Fruit fly (Drosophila melanogaster) whole organism, embryonic: ENCODE measurements around the gene Alp5.

Source experiments
- Atf3 ChIP-seq: fragments of 200-800 bp; sonication (Bioruptor generic); optimal IDR thresholded peaks from 3 replicates; lab custom pipeline; 2016; ENCODE audit warnings: missing biosample characterization, missing genetic modification characterization
- BtbVII ChIP-seq: fragments of 200-800 bp; sonication (Bioruptor generic); optimal IDR thresholded peaks from 3 replicates; lab custom pipeline; 2017; ENCODE audit warnings: missing biosample characterization, mild to moderate bottlenecking, missing genetic modification characterization
- CG10979 ChIP-seq: fragments of 200-800 bp; sonication (Bioruptor generic); optimal IDR thresholded peaks from 2 replicates; lab custom pipeline; 2018; ENCODE audit warnings: missing biosample characterization, mild to moderate bottlenecking, missing genetic modification characterization, moderate library complexity
- CG12236 ChIP-seq: fragments of 200-800 bp; sonication (Bioruptor generic); optimal IDR thresholded peaks from 2 replicates; lab custom pipeline; 2016; ENCODE audit warnings: missing biosample characterization, missing genetic modification characterization
- CG12942 ChIP-seq: fragments of 200-800 bp; sonication (Bioruptor generic); optimal IDR thresholded peaks from 3 replicates; lab custom pipeline; 2016; ENCODE audit warnings: missing biosample characterization, missing genetic modification characterization
- CG14667 ChIP-seq: fragments of 200-800 bp; sonication (Bioruptor generic); IDR thresholded peaks from 2 replicates; pipeline ENCODE4 v1.3.6; 2022; ENCODE audit warnings: missing biosample characterization, missing genetic modification characterization
- CG15011 ChIP-seq: fragments of 200-800 bp; sonication (Bioruptor generic); optimal IDR thresholded peaks from 3 replicates; lab custom pipeline; 2018; ENCODE audit warnings: missing biosample characterization, mild to moderate bottlenecking, missing genetic modification characterization
- CG17359 ChIP-seq: fragments of 200-800 bp; sonication (Bioruptor generic); optimal IDR thresholded peaks from 3 replicates; lab custom pipeline; 2018; ENCODE audit warnings: missing biosample characterization, mild to moderate bottlenecking, missing genetic modification characterization, moderate library complexity
- CG17385 ChIP-seq: fragments of 200-800 bp; sonication (Bioruptor generic); optimal IDR thresholded peaks from 3 replicates; lab custom pipeline; 2018; ENCODE audit warnings: missing biosample characterization, mild to moderate bottlenecking, missing genetic modification characterization
- CG18011 ChIP-seq: fragments of 200-800 bp; sonication (Bioruptor generic); optimal IDR thresholded peaks from 2 replicates; lab custom pipeline; 2017; ENCODE audit warnings: missing biosample characterization, missing genetic modification characterization, mild to moderate bottlenecking, moderate library complexity, missing genotype
- CG18764 ChIP-seq: fragments of 200-800 bp; sonication (Bioruptor generic); optimal IDR thresholded peaks from 3 replicates; lab custom pipeline; 2016; ENCODE audit warnings: missing biosample characterization, missing genetic modification characterization
- CG31224 ChIP-seq: fragments of 200-800 bp; sonication (Bioruptor generic); IDR thresholded peaks from 2 replicates; pipeline ENCODE4 v1.3.6; 2022; ENCODE audit warnings: missing biosample characterization, missing genetic modification characterization
- CG3847 ChIP-seq: fragments of 200-800 bp; sonication (Bioruptor generic); IDR thresholded peaks from 2 replicates; pipeline ENCODE4 v1.3.6; 2022; ENCODE audit warnings: missing biosample characterization, missing genetic modification characterization
- CG4404 ChIP-seq: fragments of 200-800 bp; sonication (Bioruptor generic); IDR thresholded peaks from 2 replicates; pipeline ENCODE4 v1.3.6; 2022; ENCODE audit warnings: missing biosample characterization, missing genetic modification characterization
- CG4424 ChIP-seq: fragments of 200-800 bp; sonication (Bioruptor generic); optimal IDR thresholded peaks from 3 replicates; lab custom pipeline; 2016; ENCODE audit warnings: missing biosample characterization, missing genetic modification characterization
- CG4707 ChIP-seq: fragments of 200-800 bp; sonication (Bioruptor generic); optimal IDR thresholded peaks from 2 replicates; lab custom pipeline; 2018; ENCODE audit warnings: missing biosample characterization, mild to moderate bottlenecking, missing genetic modification characterization, moderate library complexity
- CG5953 ChIP-seq: fragments of 200-800 bp; sonication (Bioruptor generic); IDR thresholded peaks from 2 replicates; pipeline ENCODE4 v1.3.6; 2022; ENCODE audit warnings: missing biosample characterization, missing genetic modification characterization
- CG9797 ChIP-seq: fragments of 200-800 bp; sonication (Bioruptor generic); optimal IDR thresholded peaks from 3 replicates; lab custom pipeline; 2018; ENCODE audit warnings: missing biosample characterization, mild to moderate bottlenecking, missing genetic modification characterization
- CG9817 ChIP-seq: fragments of 200-800 bp; sonication (Bioruptor generic); optimal IDR thresholded peaks from 2 replicates; lab custom pipeline; 2018; ENCODE audit warnings: missing biosample characterization, mild to moderate bottlenecking, missing genetic modification characterization, moderate library complexity
- CTCF ChIP-seq: fragments of 200-800 bp; sonication (Bioruptor generic); optimal IDR thresholded peaks from 2 replicates; lab custom pipeline; 2017; ENCODE audit warnings: missing biosample characterization, mild to moderate bottlenecking, missing genetic modification characterization, moderate library complexity
- HLH54F ChIP-seq: fragments of 200-800 bp; sonication (Bioruptor generic); optimal IDR thresholded peaks from 3 replicates; lab custom pipeline; 2016; ENCODE audit warnings: missing biosample characterization, missing genetic modification characterization
- HLHmδ ChIP-seq: fragments of 200-800 bp; sonication (Bioruptor generic); optimal IDR thresholded peaks from 2 replicates; lab custom pipeline; 2018; ENCODE audit warnings: missing biosample characterization, mild to moderate bottlenecking, missing genetic modification characterization, moderate library complexity
- Hmx ChIP-seq: fragments of 200-800 bp; sonication (Bioruptor generic); optimal IDR thresholded peaks from 2 replicates; lab custom pipeline; 2016; ENCODE audit warnings: missing biosample characterization, missing genetic modification characterization
- Lhr ChIP-seq: fragments of 200-800 bp; sonication (Bioruptor generic); optimal IDR thresholded peaks from 3 replicates; lab custom pipeline; 2017; ENCODE audit warnings: mild to moderate bottlenecking, missing biosample characterization, missing genetic modification reagents, missing genetic modification characterization
- Lim3 ChIP-seq: fragments of 200-800 bp; sonication (Bioruptor generic); IDR thresholded peaks from 2 replicates; pipeline ENCODE4 v1.3.6; 2022; ENCODE audit warnings: missing biosample characterization, missing genetic modification characterization
- Med ChIP-seq: fragments of 200-800 bp; sonication (Bioruptor generic); peaks from one replicate; lab custom pipeline; 2016; ENCODE audit warnings: missing biosample characterization, missing genetic modification characterization, mild to moderate bottlenecking, inconsistent platforms, moderate library complexity
- Side ChIP-seq: fragments of 200-800 bp; sonication (Bioruptor generic); optimal IDR thresholded peaks from 2 replicates; lab custom pipeline; 2016; ENCODE audit warnings: missing biosample characterization, missing genetic modification characterization
- Sry-β ChIP-seq: fragments of 200-800 bp; sonication (Bioruptor generic); optimal IDR thresholded peaks from 2 replicates; lab custom pipeline; 2018; ENCODE audit warnings: missing biosample characterization, mild to moderate bottlenecking, missing genetic modification characterization, moderate library complexity
- Xrp1 ChIP-seq: fragments of 200-800 bp; sonication (Bioruptor generic); IDR thresholded peaks from 2 replicates; pipeline ENCODE4 v1.3.6; 2022; ENCODE audit warnings: missing biosample characterization, missing genetic modification characterization
- br ChIP-seq: fragments of >200 bp; optimal IDR thresholded peaks from 2 replicates; lab custom pipeline; 2017
- cad ChIP-seq: fragments of >200 bp; optimal IDR thresholded peaks from 2 replicates; lab custom pipeline; 2017; ENCODE audit warnings: missing biosample characterization, missing genetic modification characterization
- crol ChIP-seq: fragments of 200-800 bp; sonication (Bioruptor generic); IDR thresholded peaks from 2 replicates; pipeline ENCODE4 v1.3.6; 2022; ENCODE audit warnings: missing biosample characterization, missing genetic modification characterization
- eyg ChIP-seq: fragments of 200-800 bp; sonication (Bioruptor generic); optimal IDR thresholded peaks from 3 replicates; lab custom pipeline; 2016; ENCODE audit warnings: missing biosample characterization, missing genetic modification characterization
- fd96Cb ChIP-seq: fragments of 200-800 bp; sonication (Bioruptor generic); optimal IDR thresholded peaks from 2 replicates; lab custom pipeline; 2018; ENCODE audit warnings: missing biosample characterization, mild to moderate bottlenecking, missing genetic modification characterization, moderate library complexity
- jigr1 ChIP-seq: fragments of 200-800 bp; sonication (Bioruptor generic); IDR thresholded peaks from 3 replicates; pipeline ENCODE4 v1.3.6; 2022; ENCODE audit warnings: missing biosample characterization, missing genetic modification characterization
- jumu ChIP-seq: fragments of 200-800 bp; sonication (Bioruptor generic); optimal IDR thresholded peaks from 3 replicates; lab custom pipeline; 2016; ENCODE audit warnings: missing biosample characterization, missing genetic modification characterization
- klu ChIP-seq: fragments of 200-800 bp; sonication (Bioruptor generic); IDR thresholded peaks from 2 replicates; pipeline ENCODE4 v1.3.6; 2022; ENCODE audit warnings: missing biosample characterization, missing genetic modification characterization
- lilli ChIP-seq: fragments of 200-800 bp; sonication (Bioruptor generic); optimal IDR thresholded peaks from 3 replicates; lab custom pipeline; 2016; ENCODE audit warnings: missing biosample characterization, missing genetic modification characterization
- lov ChIP-seq, 2 experiments: fragments of 200-800 bp in 1 of 2; fragments of >200 bp in 1 of 2; sonication (Bioruptor generic) in 1 of 2; IDR thresholded peaks in 1 of 2; optimal IDR thresholded peaks in 1 of 2; 2 replicates in 1 of 2; 3 replicates in 1 of 2; pipeline versions ENCODE4 v1.3.6 to Lab custom; 2017 to 2022; ENCODE audit warnings: missing biosample characterization in 1 of 2, missing genetic modification characterization in 1 of 2
- nau ChIP-seq: fragments of 200-800 bp; sonication (Bioruptor generic); optimal IDR thresholded peaks from 3 replicates; lab custom pipeline; 2017; ENCODE audit warnings: missing biosample characterization, mild to moderate bottlenecking, missing genetic modification characterization, missing genetic modification reagents
- nerfin-1 ChIP-seq: fragments of 200-800 bp; sonication (Bioruptor generic); optimal IDR thresholded peaks from 3 replicates; lab custom pipeline; 2019; ENCODE audit warnings: missing biosample characterization, mild to moderate bottlenecking, missing genetic modification characterization, moderate library complexity
- pan ChIP-seq, 4 experiments: fragments of >200 bp in 3 of 4; fragments of 200-800 bp in 1 of 4; sonication (Bioruptor generic) in 1 of 4; optimal IDR thresholded peaks in 3 of 4; IDR thresholded peaks in 1 of 4; 2 replicates each; pipeline versions ENCODE4 v1.3.6 to Lab custom; 2017 to 2022; ENCODE audit warnings: missing biosample characterization in 2 of 4, missing genetic modification characterization in 2 of 4, mixed read lengths in 1 of 4
- peb ChIP-seq: fragments of 200-800 bp; sonication (Bioruptor generic); IDR thresholded peaks from 2 replicates; pipeline ENCODE4 v1.3.6; 2022; ENCODE audit warnings: missing biosample characterization, missing genetic modification characterization
- pfk ChIP-seq: fragments of 200-800 bp; sonication (Bioruptor generic); optimal IDR thresholded peaks from 2 replicates; lab custom pipeline; 2018; ENCODE audit warnings: missing biosample characterization, mild to moderate bottlenecking, missing genetic modification characterization, moderate library complexity
- pnt ChIP-seq: fragments of 200-800 bp; sonication (Bioruptor generic); optimal IDR thresholded peaks from 3 replicates; lab custom pipeline; 2016; ENCODE audit warnings: missing biosample characterization, missing genetic modification characterization
- shn ChIP-seq: fragments of 200-800 bp; sonication (Bioruptor generic); optimal IDR thresholded peaks from 3 replicates; lab custom pipeline; 2016; ENCODE audit warnings: missing biosample characterization, missing genetic modification characterization
- sna ChIP-seq: fragments of 200-800 bp; sonication (Bioruptor generic); IDR thresholded peaks from 2 replicates; pipeline ENCODE4 v1.3.6; 2022; ENCODE audit warnings: missing biosample characterization, missing genetic modification characterization; ENCODE audit not compliant: partially characterized antibody
- zfh2 ChIP-seq: fragments of 200-800 bp; sonication (Bioruptor generic); optimal IDR thresholded peaks from 2 replicates; lab custom pipeline; 2016; ENCODE audit warnings: missing biosample characterization, missing genetic modification characterization

The Alp5 gene

DNA sequence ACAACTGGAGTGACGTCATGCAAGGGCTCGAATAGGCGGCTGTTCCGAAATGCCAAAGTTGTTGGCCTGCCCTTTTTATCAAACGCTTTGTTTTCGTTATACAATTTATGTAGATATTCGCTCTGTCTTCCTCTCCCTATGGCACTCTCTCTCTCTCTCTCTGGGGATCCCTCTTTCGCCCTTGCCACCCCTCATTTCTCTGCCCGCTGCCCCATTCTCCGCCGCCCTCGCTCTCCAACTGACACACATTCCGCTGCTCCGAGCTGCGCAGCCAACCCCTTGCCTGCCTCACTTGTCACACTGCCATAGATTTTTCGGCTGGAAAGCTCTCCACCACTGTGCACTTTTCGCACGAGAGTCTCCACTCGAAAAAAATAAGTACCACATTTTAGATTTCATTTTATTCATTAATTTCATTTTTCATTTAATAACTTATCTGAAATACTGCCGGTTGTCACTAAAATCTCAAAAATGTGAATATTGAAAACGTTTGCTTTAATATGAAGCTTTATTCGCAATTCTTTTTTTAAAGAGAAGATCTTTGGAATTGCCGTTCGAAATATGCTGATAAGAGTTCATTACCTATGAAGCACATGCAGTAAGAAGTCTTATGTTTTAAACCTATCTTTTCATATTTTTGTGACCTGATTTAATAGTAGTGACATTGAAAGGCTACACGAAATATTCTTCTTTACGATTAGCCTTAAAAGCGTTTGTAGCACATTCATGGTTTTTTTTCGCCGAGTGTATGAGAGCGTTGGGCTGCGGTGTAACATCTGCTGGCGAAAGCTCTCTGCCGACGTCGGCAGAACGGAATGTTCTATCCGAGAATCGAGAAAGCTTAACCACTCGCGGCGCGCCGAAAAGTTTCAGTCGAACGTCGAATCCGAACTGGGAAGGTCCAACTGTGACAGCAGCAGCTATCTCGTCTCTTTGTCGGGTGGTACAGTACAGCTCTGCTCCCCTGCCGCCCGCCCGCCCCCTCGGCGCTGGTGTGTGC, 49.6 kb downstream of the Alp5 start (continued):
- peak; percentile 83 for TF ChIP-seq nerfin-1 (tag; lab: Kevin White, UChicago)
- TF ChIP-seq CG9817 (tag; lab: Kevin White, UChicago): peak; percentile 83
- peak; percentile 39 for TF ChIP-seq CG12236 (GFP tag; lab: Kevin White, UChicago)
- TF ChIP-seq CG9797: no peak
- TF ChIP-seq CG18764 (GFP tag; lab: Kevin White, UChicago): peak; percentile 82
- peak; percentile 89 for TF ChIP-seq fd96Cb (tag; lab: Kevin White, UChicago)
- TF ChIP-seq Xrp1 (GFP tag; lab: Robert Waterston, UW): peak; percentile 29; the same call in 1 of the 2 replicates
- peak; percentile 24 for TF ChIP-seq eyg (GFP tag; lab: Kevin White, UChicago)
- no peak for TF ChIP-seq pan (optimal IDR thresholded peaks at IDR 0.05; lab: Kevin White, UChicago)
- peak in 1 of 2 experiments; percentile 67 for TF ChIP-seq pan (GFP tag; optimal IDR thresholded peaks at IDR 0.05 in 1 of 2, IDR thresholded peaks at IDR 0.05 in 1 of 2)
- TF ChIP-seq lov (optimal IDR thresholded peaks at IDR 0.05; lab: Kevin White, UChicago): no peak
- no peak for TF ChIP-seq lov (GFP tag; IDR thresholded peaks at IDR 0.05; lab: Robert Waterston, UW)
- no peak for TF ChIP-seq HLHmδ (GFP tag; lab: Kevin White, UChicago)
- peak; percentile 87 for TF ChIP-seq CG17385 (GFP tag; lab: Kevin White, UChicago)
- peak; percentile 88 for TF ChIP-seq nau (GFP tag; lab: Kevin White, UChicago)
- peak; percentile 57 for TF ChIP-seq Lhr (GFP tag; lab: Kevin White, UChicago)
- peak; percentile 58 for TF ChIP-seq CG12942 (GFP tag; lab: Kevin White, UChicago)
- peak; percentile 86 for TF ChIP-seq CG17359 (tag; lab: Kevin White, UChicago)
- TF ChIP-seq sna (GFP tag; lab: Robert Waterston, UW): peak; percentile 47; the same call in 1 of the 2 replicates
- no peak for TF ChIP-seq peb (GFP tag; lab: Robert Waterston, UW)
- peak; percentile 68 for TF ChIP-seq CG18011 (GFP tag; lab: Kevin White, UChicago)
- peak; percentile 53; the same call in 1 of the 3 replicates for TF ChIP-seq jigr1 (GFP tag; lab: Robert Waterston, UW)
- peak; percentile 69 for TF ChIP-seq shn (GFP tag; lab: Kevin White, UChicago)
- peak; percentile 51 for TF ChIP-seq CG3847 (GFP tag; lab: Robert Waterston, UW)
- no peak; the same call in 1 of the 2 replicates for TF ChIP-seq CG14667 (GFP tag; lab: Robert Waterston, UW)
- peak; percentile 83 for TF ChIP-seq CG10979
- peak; percentile 92 for TF ChIP-seq Med
- no peak for TF ChIP-seq CG5953 (GFP tag; lab: Robert Waterston, UW)
- TF ChIP-seq Atf3 (GFP tag; lab: Kevin White, UChicago): peak; percentile 39
- TF ChIP-seq br: no peak
- peak; percentile 93 for TF ChIP-seq CG15011 (GFP tag; lab: Kevin White, UChicago)
- TF ChIP-seq CG31224 (GFP tag; lab: Robert Waterston, UW): peak; percentile 37
- no peak for TF ChIP-seq CG4707
- TF ChIP-seq zfh2 (GFP tag; lab: Kevin White, UChicago): peak; percentile 89
- peak; percentile 72; the same call in 1 of the 2 replicates for TF ChIP-seq klu (GFP tag; lab: Robert Waterston, UW)
- peak; percentile 65 for TF ChIP-seq Side
- TF ChIP-seq Lim3 (GFP tag; lab: Robert Waterston, UW): no peak
- TF ChIP-seq Sry-β (GFP tag; lab: Kevin White, UChicago): peak; percentile 25
- peak; percentile 100 for TF ChIP-seq crol (GFP tag; lab: Robert Waterston, UW)
- peak; percentile 84 for TF ChIP-seq HLH54F
- TF ChIP-seq Hmx (GFP tag; lab: Kevin White, UChicago): peak; percentile 60
- peak; percentile 92 for TF ChIP-seq CG4424 (GFP tag; lab: Kevin White, UChicago)
- peak; percentile 68 for TF ChIP-seq pnt (GFP tag; lab: Kevin White, UChicago)
- TF ChIP-seq CTCF (GFP tag; lab: Kevin White, UChicago): peak; percentile 22
- TF ChIP-seq lilli (GFP tag; lab: Kevin White, UChicago): peak; percentile 88
- no peak for TF ChIP-seq CG4404 (GFP tag; lab: Robert Waterston, UW)
- no peak for TF ChIP-seq pfk (GFP tag; lab: Kevin White, UChicago)
- TF ChIP-seq BtbVII (GFP tag; lab: Kevin White, UChicago): peak; percentile 91
- TF ChIP-seq jumu: peak; percentile 78
- TF ChIP-seq cad (GFP tag; lab: Kevin White, UChicago): no peak
